Fruit fly (Drosophila melanogaster): ENCODE measurements around the gene heca.
A peak's percentile ranks its signal among the peaks of the same experiment; 100 is the strongest.

heca gene

dm6 chr3R:30386759-30387437 lies 109.2 kb downstream of the heca start (continued):
- TF ChIP-seq CG2116 (GFP tag; optimal IDR thresholded peaks at IDR 0.05), result no peak
- peak; percentile 66 for TF ChIP-seq Rfx (GFP tag; IDR thresholded peaks at IDR 0.05)
- TF ChIP-seq mirr (GFP tag; optimal IDR thresholded peaks at IDR 0.05), result peak; percentile 13
- no peak for TF ChIP-seq CG5953 (GFP tag; IDR thresholded peaks at IDR 0.05)
- TF ChIP-seq NK7.1 (GFP tag; optimal IDR thresholded peaks at IDR 0.05), result no peak
- no peak for TF ChIP-seq Dip3 (GFP tag; optimal IDR thresholded peaks at IDR 0.05)
- TF ChIP-seq yki (optimal IDR thresholded peaks at IDR 0.05), result peak; percentile 28
- 0 out of 2 replicates have a peak, but pooled peaks have one; percentile 29 for TF ChIP-seq hbn (GFP tag; IDR thresholded peaks at IDR 0.05; ENCODE audit: partially characterized antibody)
- TF ChIP-seq pan (optimal IDR thresholded peaks at IDR 0.05), result no peak
- TF ChIP-seq pan (GFP tag; optimal IDR thresholded peaks at IDR 0.05 in 1 of 2, IDR thresholded peaks at IDR 0.05 in 1 of 2), result no peak
- TF ChIP-seq CG4282 (GFP tag; optimal IDR thresholded peaks at IDR 0.05), result no peak
- peak; percentile 61 for TF ChIP-seq Med (GFP tag)
- no peak for TF ChIP-seq CG17328 (GFP tag; IDR thresholded peaks at IDR 0.05)
- no peak for TF ChIP-seq her (GFP tag; optimal IDR thresholded peaks at IDR 0.05)
- peak; percentile 30 for TF ChIP-seq Fer1 (GFP tag; optimal IDR thresholded peaks at IDR 0.05)
- TF ChIP-seq CG15073 (GFP tag; optimal IDR thresholded peaks at IDR 0.05), result no peak
- peak; percentile 0 for TF ChIP-seq CG8924 (tag; optimal IDR thresholded peaks at IDR 0.05)
- TF ChIP-seq CG3163 (GFP tag; optimal IDR thresholded peaks at IDR 0.05), result peak; percentile 97
- peak; percentile 5 for TF ChIP-seq lbe (GFP tag; optimal IDR thresholded peaks at IDR 0.05)
- TF ChIP-seq HHEX (GFP tag; optimal IDR thresholded peaks at IDR 0.05), result no peak
- TF ChIP-seq MTF-1 (GFP tag; optimal IDR thresholded peaks at IDR 0.05; ENCODE audit: borderline replicate concordance), result peak; percentile 100
- TF ChIP-seq CoRest (tag; optimal IDR thresholded peaks at IDR 0.05), result peak; percentile 0
- TF ChIP-seq CG11696 (GFP tag; IDR thresholded peaks at IDR 0.05), result no peak
- peak; percentile 23 for TF ChIP-seq HmgZ (tag; optimal IDR thresholded peaks at IDR 0.05)
- TF ChIP-seq ab (GFP tag; optimal IDR thresholded peaks at IDR 0.05), result no peak
- TF ChIP-seq Lpt (GFP tag; optimal IDR thresholded peaks at IDR 0.05), result no peak
- TF ChIP-seq Eip74EF (GFP tag; optimal IDR thresholded peaks at IDR 0.05), result peak in 1 of 2 experiments; percentile 37
- TF ChIP-seq eve (GFP tag; optimal IDR thresholded peaks at IDR 0.05), result peak in 1 of 2 experiments; percentile 68
- peak; percentile 40; the same call in 1 of the 2 replicates for TF ChIP-seq sna (GFP tag; IDR thresholded peaks at IDR 0.05; ENCODE audit: partially characterized antibody)
- peak; percentile 81; the same call in 2 of the 4 replicates for TF ChIP-seq chinmo (GFP tag; IDR thresholded peaks at IDR 0.05; ENCODE audit: partially characterized antibody)
- TF ChIP-seq CG43689 (GFP tag; IDR thresholded peaks at IDR 0.05), result no peak
- no peak for TF ChIP-seq Oli (tag; optimal IDR thresholded peaks at IDR 0.05)

- no peak for TF ChIP-seq al (GFP tag; IDR thresholded peaks at IDR 0.05)
- TF ChIP-seq CG15514 (GFP tag; optimal IDR thresholded peaks at IDR 0.05), result no peak
- peak; percentile 80 for TF ChIP-seq exex (tag; optimal IDR thresholded peaks at IDR 0.05)
- no peak for TF ChIP-seq fd3F (GFP tag; optimal IDR thresholded peaks at IDR 0.05)
- peak; percentile 84 for TF ChIP-seq cg (GFP tag; optimal IDR thresholded peaks at IDR 0.05)
- TF ChIP-seq MTF-1 (GFP tag; optimal IDR thresholded peaks at IDR 0.05; ENCODE audit: borderline replicate concordance), result peak; percentile 96
- TF ChIP-seq CG17802 (tag; optimal IDR thresholded peaks at IDR 0.05), result no peak
- peak; percentile 27; the same call in 1 of the 3 replicates for TF ChIP-seq zen2 (GFP tag; IDR thresholded peaks at IDR 0.05; ENCODE audit: partially characterized antibody)
- TF ChIP-seq Chrac-16 (GFP tag; optimal IDR thresholded peaks at IDR 0.05), result no peak
- no peak for TF ChIP-seq ham (GFP tag; IDR thresholded peaks at IDR 0.05)
- no peak for TF ChIP-seq lov (optimal IDR thresholded peaks at IDR 0.05)
- TF ChIP-seq lov (GFP tag; IDR thresholded peaks at IDR 0.05), result no peak
- no peak for TF ChIP-seq dimm (GFP tag; IDR thresholded peaks at IDR 0.05)
- no peak for TF ChIP-seq kay (GFP tag; optimal IDR thresholded peaks at IDR 0.05)
- no peak for TF ChIP-seq tin (GFP tag; optimal IDR thresholded peaks at IDR 0.05)
- TF ChIP-seq unc-4 (GFP tag; IDR thresholded peaks at IDR 0.05; ENCODE audit: partially characterized antibody), result no peak
- TF ChIP-seq psq (GFP tag; optimal IDR thresholded peaks at IDR 0.05), result no peak
- TF ChIP-seq CG10267 (tag; optimal IDR thresholded peaks at IDR 0.05), result no peak
- no peak for TF ChIP-seq CG2120 (GFP tag; optimal IDR thresholded peaks at IDR 0.05)
Observed at dm6 chr3R:30387515-30388178, 109.9 kb downstream of the heca start, which contains the start of the genes Fer2LCH and Fer1HCH. TSS of gene Fer2LCH (plus strand) at chr3R:30387804. TSS of gene Fer1HCH (minus strand) at chr3R:30388178.
